Worm (Caenorhabditis elegans) whole organism, L2 larva: Measurements from ENCODE around the gene Y76A2B.4.

Source experiments
- C34F6.9 ChIP-seq: fragments of 150-350 bp; optimal IDR thresholded peaks from 2 replicates; lab custom pipeline; 2014; ENCODE audit warnings: missing biosample characterization, missing genetic modification characterization
- F13H6.1 ChIP-seq: sonication (generic microtip); optimal IDR thresholded peaks from 2 replicates; lab custom pipeline; 2016; ENCODE audit warnings: missing genetic modification characterization, missing compliant biosample characterization
- R02D3.7 ChIP-seq: fragments of 150-350 bp; optimal IDR thresholded peaks from 2 replicates; lab custom pipeline; 2014; ENCODE audit warnings: missing biosample characterization, missing genetic modification characterization
- Y55F3AM.14 ChIP-seq: fragments of 200-800 bp; sonication (Bioruptor generic); optimal IDR thresholded peaks from 2 replicates; lab custom pipeline; 2018; ENCODE audit warnings: mild to moderate bottlenecking, missing genetic modification characterization, missing compliant biosample characterization
- ZK546.5 ChIP-seq: sonication (generic microtip); optimal IDR thresholded peaks from 2 replicates; lab custom pipeline; 2017; ENCODE audit warnings: missing biosample characterization, missing genetic modification characterization
- aly-2 ChIP-seq: fragments of 150-350 bp; optimal IDR thresholded peaks from 2 replicates; lab custom pipeline; 2014; ENCODE audit warnings: missing biosample characterization, missing genetic modification characterization
- ama-1 ChIP-seq: fragments of 150-350 bp; optimal IDR thresholded peaks from 2 replicates; lab custom pipeline; 2018; ENCODE audit warnings: inconsistent platforms
- ceh-82 ChIP-seq: fragments of 150-350 bp; optimal IDR thresholded peaks from 2 replicates; lab custom pipeline; 2014; ENCODE audit warnings: missing biosample characterization, missing genetic modification characterization
- crh-2 ChIP-seq: sonication (generic microtip); optimal IDR thresholded peaks from 2 replicates; lab custom pipeline; 2017; ENCODE audit warnings: missing biosample characterization, missing genetic modification characterization
- dmd-4 ChIP-seq: sonication (generic microtip); optimal IDR thresholded peaks from 2 replicates; lab custom pipeline; 2017; ENCODE audit warnings: missing biosample characterization, missing genetic modification characterization
- egl-27 ChIP-seq: sonication (generic microtip); optimal IDR thresholded peaks from 3 replicates; lab custom pipeline; 2017; ENCODE audit warnings: missing biosample characterization, missing genetic modification reagents, missing genetic modification characterization
- elt-1 ChIP-seq: fragments of 150-350 bp; optimal IDR thresholded peaks from 2 replicates; lab custom pipeline; 2014; ENCODE audit warnings: missing biosample characterization, missing genetic modification characterization
- elt-3 ChIP-seq: sonication (generic microtip); optimal IDR thresholded peaks from 2 replicates; lab custom pipeline; 2017; ENCODE audit warnings: missing biosample characterization, missing genetic modification characterization
- gmeb-1 ChIP-seq: fragments of 150-350 bp; optimal IDR thresholded peaks from 2 replicates; lab custom pipeline; 2014; ENCODE audit warnings: missing biosample characterization, missing genetic modification characterization
- lin-13 ChIP-seq: fragments of 150-350 bp; optimal IDR thresholded peaks from 2 replicates; lab custom pipeline; 2014; ENCODE audit warnings: missing biosample characterization, missing genetic modification reagents, missing genetic modification characterization
- lin-39 ChIP-seq: fragments of 150-350 bp; optimal IDR thresholded peaks from 2 replicates; lab custom pipeline; 2014; ENCODE audit warnings: missing biosample characterization, missing genetic modification reagents, missing genetic modification characterization
- lsy-2 ChIP-seq, 2 experiments: fragments of 150-350 bp in 1 of 2; sonication (generic microtip) in 1 of 2; optimal IDR thresholded peaks; 2 replicates each; lab custom pipeline; 2014 to 2017; ENCODE audit warnings: missing biosample characterization in 2 of 2, missing genetic modification characterization in 2 of 2
- mab-5 ChIP-seq: fragments of 150-350 bp; optimal IDR thresholded peaks from 2 replicates; lab custom pipeline; 2014; ENCODE audit warnings: missing biosample characterization, missing genetic modification characterization
- mbf-1 ChIP-seq: sonication (generic microtip); optimal IDR thresholded peaks from 2 replicates; lab custom pipeline; 2017; ENCODE audit warnings: missing biosample characterization, missing genetic modification characterization
- mdl-1 ChIP-seq, 2 experiments: fragments of 150-350 bp in 1 of 2; sonication (generic microtip) in 1 of 2; optimal IDR thresholded peaks; 2 replicates each; lab custom pipeline; 2017; ENCODE audit warnings: missing biosample characterization in 2 of 2, missing genetic modification characterization in 2 of 2
- nhr-10 ChIP-seq: sonication (generic microtip); optimal IDR thresholded peaks from 2 replicates; lab custom pipeline; 2017; ENCODE audit warnings: missing biosample characterization, missing genetic modification characterization
- nhr-11 ChIP-seq: fragments of 150-350 bp; optimal IDR thresholded peaks from 2 replicates; lab custom pipeline; 2014; ENCODE audit warnings: missing biosample characterization, missing genetic modification characterization
- nhr-12 ChIP-seq: fragments of 150-350 bp; optimal IDR thresholded peaks from 2 replicates; lab custom pipeline; 2014; ENCODE audit warnings: missing biosample characterization, missing genetic modification characterization
- nhr-129 ChIP-seq: fragments of 150-350 bp; optimal IDR thresholded peaks from 2 replicates; lab custom pipeline; 2014; ENCODE audit warnings: missing biosample characterization, missing genetic modification characterization
- nhr-21 ChIP-seq: fragments of 150-350 bp; optimal IDR thresholded peaks from 2 replicates; lab custom pipeline; 2014; ENCODE audit warnings: missing biosample characterization, missing genetic modification characterization
- nhr-6 ChIP-seq: fragments of 150-350 bp; optimal IDR thresholded peaks from 2 replicates; lab custom pipeline; 2014; ENCODE audit warnings: missing biosample characterization, missing genetic modification characterization
- nhr-77 ChIP-seq: fragments of 150-350 bp; optimal IDR thresholded peaks from 2 replicates; lab custom pipeline; 2014; ENCODE audit warnings: missing biosample characterization, missing genetic modification characterization
- sem-4 ChIP-seq: fragments of 150-350 bp; optimal IDR thresholded peaks from 2 replicates; lab custom pipeline; 2014; ENCODE audit warnings: missing biosample characterization, missing genetic modification reagents, missing genetic modification characterization
- sma-3 ChIP-seq: sonication (generic microtip); optimal IDR thresholded peaks from 2 replicates; lab custom pipeline; 2016; ENCODE audit warnings: missing genetic modification reagents, missing genetic modification characterization, missing compliant biosample characterization
- snpc-4 ChIP-seq: fragments of 150-350 bp; optimal IDR thresholded peaks from 2 replicates; lab custom pipeline; 2014; ENCODE audit warnings: missing biosample characterization, missing genetic modification characterization
- unc-39 ChIP-seq: fragments of 150-350 bp; optimal IDR thresholded peaks from 2 replicates; lab custom pipeline; 2014; ENCODE audit warnings: missing biosample characterization, missing genetic modification characterization
- unc-55 ChIP-seq: fragments of 150-350 bp; sonication (generic microtip); optimal IDR thresholded peaks from 3 replicates; lab custom pipeline; 2014; ENCODE audit warnings: missing biosample characterization, missing genetic modification reagents, missing genetic modification characterization
- unc-62 ChIP-seq: fragments of 150-350 bp; optimal IDR thresholded peaks from 2 replicates; lab custom pipeline; 2014; ENCODE audit warnings: missing biosample characterization, missing genetic modification reagents, missing genetic modification characterization
- zag-1 ChIP-seq: fragments of 150-350 bp; optimal IDR thresholded peaks from 2 replicates; lab custom pipeline; 2014; ENCODE audit warnings: missing biosample characterization, missing genetic modification characterization
- ztf-1 ChIP-seq: fragments of 200-800 bp; sonication (Bioruptor generic); conservative IDR thresholded peaks from 2 replicates; pipeline ENCODE4 v1.3.6; 2022; ENCODE audit warnings: missing genetic modification characterization, missing compliant biosample characterization
- ztf-11 ChIP-seq: sonication (generic microtip); optimal IDR thresholded peaks from 2 replicates; lab custom pipeline; 2017; ENCODE audit warnings: missing biosample characterization, missing genetic modification characterization
- ztf-4 ChIP-seq: fragments of 150-350 bp; optimal IDR thresholded peaks from 2 replicates; lab custom pipeline; 2014; ENCODE audit warnings: missing biosample characterization, missing genetic modification characterization

The Y76A2B.4 gene

DNA sequence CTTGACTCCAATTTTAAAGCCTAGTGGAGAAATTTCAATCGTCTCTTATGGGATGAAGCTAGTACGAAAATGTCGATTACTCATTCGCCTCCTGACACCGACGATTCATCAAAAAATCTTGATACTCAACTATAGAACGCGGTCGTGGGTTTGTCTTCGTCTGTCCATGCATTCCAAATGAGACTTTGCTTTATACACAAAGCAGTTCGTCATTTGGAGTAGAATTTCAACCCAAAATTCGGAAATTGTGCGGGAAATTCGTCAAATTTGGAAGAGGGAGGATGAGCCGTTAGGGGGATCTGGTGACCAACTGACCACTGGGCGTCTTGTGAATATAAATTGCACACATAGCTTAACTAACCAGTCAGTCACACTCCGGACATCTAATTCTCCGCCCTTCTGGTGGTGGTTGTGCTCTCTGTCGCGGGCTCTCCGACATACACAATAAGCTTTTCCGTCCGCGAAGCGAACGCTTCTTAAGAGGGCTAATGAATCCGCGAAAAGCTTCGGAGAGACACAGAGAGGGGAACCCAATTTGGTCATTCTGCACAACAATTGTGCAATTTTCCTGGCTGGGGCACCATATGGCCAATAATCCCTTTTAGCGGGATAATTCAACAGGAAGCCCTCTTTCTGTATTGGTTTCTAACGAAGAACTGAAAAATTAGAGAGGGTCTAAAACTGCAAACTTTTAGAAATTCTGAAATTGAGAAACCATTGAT is 21.3 kb downstream of the Y76A2B.4 start:
- TF ChIP-seq unc-39 (tag; lab: Kevin White, UChicago) = no peak
- no peak for TF ChIP-seq ceh-82 (tag; lab: Kevin White, UChicago)
- no peak for TF ChIP-seq elt-1 (tag; lab: Kevin White, UChicago)
- TF ChIP-seq, all 48 proteins: peak for 0

DNA sequence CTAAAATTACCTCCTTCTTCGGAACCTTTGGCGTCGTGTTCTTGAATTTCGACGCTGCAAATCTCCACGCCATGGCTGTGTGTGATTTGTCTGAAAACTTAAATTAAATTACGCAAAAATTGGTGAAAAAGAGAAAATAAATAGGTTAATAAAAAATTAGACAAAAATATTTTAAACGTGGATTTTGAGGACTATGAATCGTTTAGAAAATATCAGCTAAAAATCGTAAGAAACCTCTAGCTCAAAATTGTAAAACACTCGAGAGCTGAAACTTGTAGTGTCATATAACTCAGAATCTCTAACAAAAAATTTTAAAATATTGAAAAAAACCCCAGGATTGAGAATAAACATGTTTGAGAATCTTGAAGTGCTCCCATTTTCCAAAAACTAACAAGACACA is 22.6 kb downstream of the Y76A2B.4 start, which contains the start of gene pod-1:
pod-1 (minus strand) TSS at position 101 of the 400 bp plus-strand sequence.
- no peak for TF ChIP-seq egl-27 (tag; lab: Kevin White, UChicago)
- no peak for TF ChIP-seq nhr-11 (tag; lab: Kevin White, UChicago)
- no peak for TF ChIP-seq R02D3.7 (tag; lab: Kevin White, UChicago)
- TF ChIP-seq nhr-21 (tag; lab: Kevin White, UChicago) = no peak
- no peak for TF ChIP-seq elt-1 (tag; lab: Kevin White, UChicago)
- no peak for TF ChIP-seq elt-3 (tag; lab: Kevin White, UChicago)
- no peak for TF ChIP-seq C34F6.9 (tag; lab: Kevin White, UChicago)
- no peak for TF ChIP-seq Y55F3AM.14 (GFP tag; lab: Kevin White, UChicago)
- TF ChIP-seq nhr-6 = no peak
- TF ChIP-seq zag-1 = no peak
- TF ChIP-seq, all 48 proteins: peak for 0

DNA sequence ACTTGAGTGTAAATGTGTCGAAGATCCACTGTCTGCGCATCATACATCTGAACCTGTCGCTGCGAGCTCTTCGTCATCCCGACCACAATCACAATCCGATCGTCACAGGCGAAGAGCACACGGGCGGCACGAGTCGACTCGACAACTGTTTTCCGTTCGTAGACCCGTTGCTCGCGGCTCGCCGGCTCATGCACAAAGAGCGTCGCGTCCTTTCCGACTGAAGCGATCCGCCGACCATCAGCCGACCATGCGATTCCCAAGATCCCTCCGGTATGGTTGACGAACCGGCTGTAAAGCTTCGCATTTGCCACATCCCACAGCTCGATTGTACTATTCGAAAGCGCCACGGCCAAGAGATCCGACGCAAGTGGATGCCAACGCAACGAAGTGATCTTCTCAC is 28.1 kb downstream of the Y76A2B.4 start:
- TF ChIP-seq unc-55 (GFP tag; lab: Kevin White, UChicago) = no peak
- no peak for TF ChIP-seq nhr-6
- TF ChIP-seq sem-4 (tag; lab: Kevin White, UChicago) = no peak
- no peak for TF ChIP-seq crh-2
- TF ChIP-seq nhr-12 (tag; lab: Kevin White, UChicago) = no peak
- TF ChIP-seq mab-5 (tag; lab: Kevin White, UChicago) = no peak
- no peak for TF ChIP-seq dmd-4 (tag; lab: Kevin White, UChicago)
- TF ChIP-seq ama-1 (lab: Kevin White, UChicago) = no peak
- no peak for TF ChIP-seq nhr-10 (tag; lab: Kevin White, UChicago)
- no peak for TF ChIP-seq mbf-1 (tag; lab: Kevin White, UChicago)
- TF ChIP-seq aly-2 (tag; lab: Kevin White, UChicago) = no peak
- TF ChIP-seq ztf-4 (tag; lab: Kevin White, UChicago) = no peak
- no peak for TF ChIP-seq ztf-1 (GFP tag; lab: Robert Waterston, UW)
- no peak for TF ChIP-seq unc-39 (tag; lab: Kevin White, UChicago)
- TF ChIP-seq ceh-82 (tag; lab: Kevin White, UChicago) = no peak
- no peak for TF ChIP-seq nhr-77 (tag; lab: Kevin White, UChicago)
- TF ChIP-seq unc-62 (GFP tag; lab: Kevin White, UChicago) = no peak
- TF ChIP-seq Y55F3AM.14 (GFP tag; lab: Kevin White, UChicago) = no peak

DNA sequence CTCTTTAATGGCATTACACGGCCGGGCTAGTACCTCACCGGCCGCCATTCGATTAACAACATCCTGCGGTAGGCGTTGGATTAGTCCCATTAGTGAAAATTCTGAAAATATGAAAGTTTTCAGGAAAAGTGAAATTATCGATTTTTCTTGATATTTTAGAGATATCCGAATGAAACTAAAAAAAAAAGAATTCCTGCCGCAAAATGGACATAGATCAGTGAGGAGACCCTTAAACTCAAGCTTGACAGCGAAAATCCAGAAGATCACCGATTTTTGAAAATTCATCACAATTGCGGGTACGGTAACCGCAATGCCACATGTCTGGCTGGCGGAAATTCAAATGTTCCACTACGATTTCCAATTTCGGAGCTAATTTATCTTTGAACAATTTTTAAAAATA is 32.1 kb downstream of the Y76A2B.4 start, which contains the start of gene mlh-1:
mlh-1 (minus strand) TSS at position 101 of the 400 bp plus-strand sequence.
- TF ChIP-seq snpc-4 (tag; lab: Kevin White, UChicago) (no peak), sma-3 (GFP tag; lab: Kevin White, UChicago) (no peak), lin-39 (tag; lab: Kevin White, UChicago) (no peak), aly-2 (tag; lab: Kevin White, UChicago) (no peak), nhr-11 (tag; lab: Kevin White, UChicago) (no peak), C34F6.9 (tag; lab: Kevin White, UChicago) (no peak), lin-13 (no peak), mdl-1 (tag; optimal IDR thresholded peaks at IDR 0.05; lab: Kevin White, UChicago) (no peak)

DNA sequence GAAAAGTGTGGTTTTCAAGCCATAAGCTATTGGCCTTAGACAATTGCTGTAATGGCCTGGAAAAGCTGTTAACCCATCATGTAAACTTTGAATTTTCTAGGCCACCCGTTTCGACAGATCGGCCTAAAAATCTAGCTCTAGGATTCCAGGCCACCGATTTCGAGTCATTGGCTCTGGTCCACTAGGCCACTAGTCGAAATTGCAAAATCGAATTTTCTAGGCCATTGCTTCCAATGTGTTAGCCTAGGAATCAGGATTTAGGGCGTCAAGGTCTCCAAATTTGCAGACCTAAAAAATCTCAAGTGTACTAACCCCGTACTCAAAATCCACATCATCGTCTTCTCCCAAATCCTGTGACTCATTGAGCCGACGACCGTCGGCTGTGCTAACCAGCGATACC is 35.8 kb downstream of the Y76A2B.4 start:
- no peak for TF ChIP-seq lsy-2 (tag; optimal IDR thresholded peaks at IDR 0.05; lab: Kevin White, UChicago)
- no peak for TF ChIP-seq ztf-11 (tag; lab: Kevin White, UChicago)
- TF ChIP-seq ztf-1 (GFP tag; lab: Robert Waterston, UW) = no peak
- TF ChIP-seq egl-27 (tag; lab: Kevin White, UChicago) = no peak
- no peak for TF ChIP-seq nhr-11 (tag; lab: Kevin White, UChicago)
- no peak for TF ChIP-seq ZK546.5 (tag; lab: Kevin White, UChicago)
- no peak for TF ChIP-seq nhr-12 (tag; lab: Kevin White, UChicago)
- TF ChIP-seq mdl-1 (tag; optimal IDR thresholded peaks at IDR 0.05; lab: Kevin White, UChicago) = no peak
- TF ChIP-seq gmeb-1 (tag; lab: Kevin White, UChicago) = no peak
- no peak for TF ChIP-seq elt-3 (tag; lab: Kevin White, UChicago)
- no peak for TF ChIP-seq dmd-4 (tag; lab: Kevin White, UChicago)
- no peak for TF ChIP-seq nhr-77 (tag; lab: Kevin White, UChicago)
- no peak for TF ChIP-seq ceh-82 (tag; lab: Kevin White, UChicago)
- no peak for TF ChIP-seq nhr-129 (tag; lab: Kevin White, UChicago)
- no peak for TF ChIP-seq nhr-6
- TF ChIP-seq snpc-4 (tag; lab: Kevin White, UChicago) = no peak
- TF ChIP-seq aly-2 (tag; lab: Kevin White, UChicago) = no peak
- no peak for TF ChIP-seq crh-2
- TF ChIP-seq mbf-1 (tag; lab: Kevin White, UChicago) = no peak
- TF ChIP-seq F13H6.1 (tag; lab: Kevin White, UChicago) = no peak
